Worm (Caenorhabditis elegans) whole organism, L1 larva: Measurements from ENCODE around the gene clec-167.

Source experiments
- C04F5.9 ChIP-seq: sonication (generic microtip); optimal IDR thresholded peaks from 2 replicates; lab custom pipeline; 2016; ENCODE audit warnings: missing genetic modification characterization, missing compliant biosample characterization
- alr-1 ChIP-seq: fragments of 200-800 bp; sonication (Bioruptor generic); optimal IDR thresholded peaks from 2 replicates; lab custom pipeline; 2018; ENCODE audit warnings: borderline replicate concordance, mild to moderate bottlenecking, missing genetic modification characterization, missing compliant biosample characterization
- ama-1 ChIP-seq: fragments of 150-350 bp; optimal IDR thresholded peaks from 2 replicates; lab custom pipeline; 2014
- ceh-82 ChIP-seq, 3 experiments: fragments of 150-350 bp in 1 of 3; sonication (generic microtip) in 2 of 3; optimal IDR thresholded peaks; 2 replicates each; lab custom pipeline; 2014 to 2017; ENCODE audit warnings: missing biosample characterization in 3 of 3, missing genetic modification characterization in 3 of 3
- ceh-90 ChIP-seq: sonication (generic microtip); optimal IDR thresholded peaks from 2 replicates; lab custom pipeline; 2016; ENCODE audit warnings: missing genetic modification characterization, missing compliant biosample characterization
- dsc-1 ChIP-seq: sonication (generic microtip); optimal IDR thresholded peaks from 2 replicates; lab custom pipeline; 2016; ENCODE audit warnings: mild to moderate bottlenecking, missing genetic modification characterization, missing compliant biosample characterization
- efl-1 ChIP-seq, 4 experiments: fragments of 150-350 bp; optimal IDR thresholded peaks in 3 of 4; peaks in 1 of 4; 1 replicate in 1 of 4; 2 replicates in 3 of 4; lab custom pipeline; 2014; ENCODE audit warnings: missing biosample characterization in 2 of 4, missing genetic modification characterization in 2 of 4, missing genetic modification reagents in 2 of 4
- egl-13 ChIP-seq: sonication (generic microtip); optimal IDR thresholded peaks from 2 replicates; lab custom pipeline; 2016; ENCODE audit warnings: missing genotype, missing genetic modification reagents, missing genetic modification characterization, missing compliant biosample characterization
- egl-27 ChIP-seq, 2 experiments: fragments of 150-350 bp in 1 of 2; sonication (generic microtip); optimal IDR thresholded peaks; 3 replicates each; lab custom pipeline; 2017 to 2018; ENCODE audit warnings: missing biosample characterization in 2 of 2, missing genetic modification characterization in 2 of 2, missing genetic modification reagents in 2 of 2
- elt-2 ChIP-seq: sonication (generic microtip); optimal IDR thresholded peaks from 2 replicates; lab custom pipeline; 2016; ENCODE audit warnings: missing genetic modification characterization, mild to moderate bottlenecking, inconsistent platforms, missing compliant biosample characterization, missing genetic modification reagents
- ets-5 ChIP-seq: fragments of 200-800 bp; sonication (Bioruptor generic); IDR thresholded peaks from 2 replicates; pipeline ENCODE4 v1.3.6; 2022; ENCODE audit warnings: missing genetic modification characterization, missing compliant biosample characterization
- fkh-10 ChIP-seq: sonication (generic microtip); optimal IDR thresholded peaks from 2 replicates; lab custom pipeline; 2017; ENCODE audit warnings: missing biosample characterization, missing genetic modification reagents, missing genetic modification characterization
- fkh-8 ChIP-seq: sonication (generic microtip); optimal IDR thresholded peaks from 2 replicates; lab custom pipeline; 2016; ENCODE audit warnings: mild to moderate bottlenecking, missing genetic modification characterization, missing compliant biosample characterization
- hlh-4 ChIP-seq: sonication (generic microtip); optimal IDR thresholded peaks from 2 replicates; lab custom pipeline; 2016; ENCODE audit warnings: mild to moderate bottlenecking, missing genetic modification characterization, missing compliant biosample characterization
- lin-14 ChIP-seq: fragments of 200-800 bp; sonication (Bioruptor generic); optimal IDR thresholded peaks from 2 replicates; lab custom pipeline; 2018; ENCODE audit warnings: mild to moderate bottlenecking, missing genetic modification characterization, moderate library complexity, missing compliant biosample characterization
- lsy-2 ChIP-seq, 2 experiments: fragments of 150-350 bp; optimal IDR thresholded peaks; 2 replicates each; lab custom pipeline; 2014; ENCODE audit warnings: missing biosample characterization in 2 of 2, missing genetic modification characterization in 2 of 2
- mab-9 ChIP-seq: fragments of 200-800 bp; sonication (Bioruptor generic); IDR thresholded peaks from 2 replicates; pipeline ENCODE4 v1.3.6; 2022; ENCODE audit warnings: missing genetic modification reagents, missing genetic modification characterization, missing compliant biosample characterization
- nhr-11 ChIP-seq: fragments of 150-350 bp; optimal IDR thresholded peaks from 2 replicates; lab custom pipeline; 2014; ENCODE audit warnings: missing biosample characterization, missing genetic modification characterization
- nhr-19 ChIP-seq: fragments of 200-800 bp; sonication (Bioruptor generic); conservative IDR thresholded peaks from 2 replicates; pipeline ENCODE4 v1.3.6; 2022; ENCODE audit warnings: missing genetic modification characterization, missing compliant biosample characterization
- nhr-20 ChIP-seq: sonication (generic microtip); optimal IDR thresholded peaks from 2 replicates; lab custom pipeline; 2016; ENCODE audit warnings: mild to moderate bottlenecking, missing genetic modification characterization, missing compliant biosample characterization
- nhr-237 ChIP-seq: fragments of 150-350 bp; optimal IDR thresholded peaks from 2 replicates; lab custom pipeline; 2014; ENCODE audit warnings: missing biosample characterization, missing genetic modification characterization
- nhr-71 ChIP-seq: sonication (generic microtip); optimal IDR thresholded peaks from 2 replicates; lab custom pipeline; 2016; ENCODE audit warnings: mild to moderate bottlenecking, missing genetic modification characterization, moderate library complexity, missing compliant biosample characterization
- nhr-77 ChIP-seq: fragments of 150-350 bp; optimal IDR thresholded peaks from 2 replicates; lab custom pipeline; 2014; ENCODE audit warnings: missing biosample characterization, missing genetic modification characterization
- nhr-85 ChIP-seq: sonication (generic microtip); peaks from one replicate; lab custom pipeline; 2016; ENCODE audit warnings: missing genetic modification characterization, inconsistent platforms, missing compliant biosample characterization
- pag-3 ChIP-seq: sonication (generic microtip); optimal IDR thresholded peaks from 2 replicates; lab custom pipeline; 2017; ENCODE audit warnings: missing genetic modification characterization, mild to moderate bottlenecking, missing compliant biosample characterization, antibody characterized with exemption, borderline replicate concordance; ENCODE audit not compliant: insufficient read depth
- pax-3 ChIP-seq: fragments of 200-800 bp; sonication (Bioruptor generic); optimal IDR thresholded peaks from 2 replicates; lab custom pipeline; 2018; ENCODE audit warnings: mild to moderate bottlenecking, missing genetic modification characterization, moderate library complexity, missing compliant biosample characterization
- pqm-1 ChIP-seq: sonication (generic microtip); optimal IDR thresholded peaks from 3 replicates; lab custom pipeline; 2017; ENCODE audit warnings: missing biosample characterization, missing genetic modification characterization
- snu-23 ChIP-seq: sonication (generic microtip); optimal IDR thresholded peaks from 2 replicates; lab custom pipeline; 2016; ENCODE audit warnings: missing genetic modification characterization, missing compliant biosample characterization
- sptf-1 ChIP-seq: fragments of 150-350 bp; optimal IDR thresholded peaks from 2 replicates; lab custom pipeline; 2014; ENCODE audit warnings: missing biosample characterization, missing genetic modification characterization
- swsn-7 ChIP-seq: sonication (generic microtip); optimal IDR thresholded peaks from 2 replicates; lab custom pipeline; 2016; ENCODE audit warnings: missing genetic modification characterization, missing compliant biosample characterization
- unc-130 ChIP-seq: fragments of 150-350 bp; optimal IDR thresholded peaks from 2 replicates; lab custom pipeline; 2017; ENCODE audit warnings: missing biosample characterization, missing genetic modification characterization, inconsistent platforms
- unc-86 ChIP-seq: sonication (generic microtip); optimal IDR thresholded peaks from 2 replicates; lab custom pipeline; 2016; ENCODE audit warnings: missing genetic modification characterization, missing compliant biosample characterization
- vab-15 ChIP-seq: sonication (generic microtip); optimal IDR thresholded peaks from 2 replicates; lab custom pipeline; 2017; ENCODE audit warnings: missing genotype, mild to moderate bottlenecking, missing genetic modification characterization, missing compliant biosample characterization
- zag-1 ChIP-seq: fragments of 150-350 bp; optimal IDR thresholded peaks from 2 replicates; lab custom pipeline; 2014; ENCODE audit warnings: missing biosample characterization, missing genetic modification characterization
- ztf-11 ChIP-seq, 2 experiments: sonication (generic microtip); optimal IDR thresholded peaks; 2 replicates each; lab custom pipeline; 2016 to 2017; ENCODE audit warnings: missing genetic modification characterization in 2 of 2, missing biosample characterization in 1 of 2, missing compliant biosample characterization in 1 of 2

Gene clec-167

ce11 chrIV:1239686-1240085 lies 15.8 kb downstream of the clec-167 start, which contains the start of gene F38A1.8 (continued):
- peak; percentile 21 for TF ChIP-seq unc-86 (tag; lab: Kevin White, UChicago)
- TF ChIP-seq ama-1 (lab: Kevin White, UChicago), result no peak
- TF ChIP-seq pqm-1 (tag; lab: Kevin White, UChicago), result no peak
- TF ChIP-seq egl-27 (tag; optimal IDR thresholded peaks at IDR 0.05; lab: Kevin White, UChicago), result no peak
- TF ChIP-seq snu-23 (GFP tag; lab: Kevin White, UChicago), result peak; percentile 74
- TF ChIP-seq nhr-77 (tag; lab: Kevin White, UChicago), result no peak
- no peak for TF ChIP-seq nhr-20
- TF ChIP-seq fkh-10 (GFP tag; lab: Kevin White, UChicago), result no peak
- TF ChIP-seq egl-13, result no peak
- TF ChIP-seq nhr-85 (tag; lab: Kevin White, UChicago), result peak; percentile 69

- TF ChIP-seq elt-2 (no peak), alr-1 (tag; lab: Kevin White, UChicago) (no peak), nhr-237 (tag; lab: Kevin White, UChicago) (no peak), fkh-8 (tag; lab: Kevin White, UChicago) (no peak), ztf-11 (tag; optimal IDR thresholded peaks at IDR 0.05; lab: Kevin White, UChicago) (no peak), vab-15 (tag; lab: Kevin White, UChicago) (no peak), fkh-10 (GFP tag; lab: Kevin White, UChicago) (no peak), efl-1 (optimal IDR thresholded peaks at IDR 0.05; lab: Kevin White, UChicago) (no peak), efl-1 (GFP tag; optimal IDR thresholded peaks at IDR 0.05 in 1 of 2; lab: Kevin White, UChicago) (no peak), dsc-1 (no peak)
- TF ChIP-seq, all 84 proteins: peak for 0
Measured at ce11 chrIV:1238147-1238546, 17.4 kb downstream of the clec-167 start.

ce11 chrIV:1235785-1236184 lies 19.7 kb downstream of the clec-167 start:
- TF ChIP-seq nhr-19 (no peak), unc-130 (no peak), nhr-20 (no peak), lin-14 (no peak), snu-23 (GFP tag; lab: Kevin White, UChicago) (no peak), lsy-2 (tag; optimal IDR thresholded peaks at IDR 0.05; lab: Kevin White, UChicago) (no peak), mab-9 (GFP tag; lab: Robert Waterston, UW) (no peak), nhr-11 (tag; lab: Kevin White, UChicago) (no peak), zag-1 (tag; lab: Kevin White, UChicago) (no peak), pax-3 (tag; lab: Kevin White, UChicago) (no peak), C04F5.9 (tag; lab: Kevin White, UChicago) (no peak), ets-5 (no peak), ceh-90 (tag; lab: Kevin White, UChicago) (no peak), sptf-1 (tag; lab: Kevin White, UChicago) (no peak), hlh-4 (tag; lab: Kevin White, UChicago) (no peak), ceh-82 (tag; optimal IDR thresholded peaks at IDR 0.05; lab: Kevin White, UChicago) (no peak), fkh-8 (tag; lab: Kevin White, UChicago) (no peak), nhr-237 (tag; lab: Kevin White, UChicago) (no peak), nhr-71 (tag; lab: Kevin White, UChicago) (no peak)
- TF ChIP-seq, all 84 proteins: peak for 0

- no peak for TF ChIP-seq efl-1 (optimal IDR thresholded peaks at IDR 0.05; lab: Kevin White, UChicago)
- peak in 1 of 2 experiments; percentile 22 for TF ChIP-seq efl-1 (GFP tag; optimal IDR thresholded peaks at IDR 0.05 in 1 of 2; lab: Kevin White, UChicago)
- TF ChIP-seq swsn-7 (tag; lab: Kevin White, UChicago), result no peak
- TF ChIP-seq pag-3 (tag; lab: Kevin White, UChicago), result no peak
Measured at ce11 chrIV:1234780-1235179, 20.8 kb downstream of the clec-167 start.
